Worm (Caenorhabditis elegans) whole organism, young adult: ENCODE results near the gene K09E4.4.
A peak's percentile ranks its signal among the peaks of the same experiment; 100 is the strongest.

Source experiments
- C06A6.2 ChIP-seq: fragments of 200-800 bp; sonication (Bioruptor generic); conservative IDR thresholded peaks from 2 replicates; pipeline ENCODE4 v1.3.6; 2022; ENCODE audit warnings: missing genetic modification characterization, missing compliant biosample characterization
- F33H1.4 ChIP-seq: fragments of 200-800 bp; sonication (Bioruptor generic); IDR thresholded peaks from 2 replicates; pipeline ENCODE4 v1.3.6; 2022; ENCODE audit warnings: missing genetic modification reagents, missing genetic modification characterization, missing compliant biosample characterization
- K11D2.4 ChIP-seq: fragments of 200-800 bp; sonication (Bioruptor generic); IDR thresholded peaks from 2 replicates; pipeline ENCODE4 v1.3.6; 2022; ENCODE audit warnings: missing genetic modification reagents, missing genetic modification characterization, missing compliant biosample characterization
- K12H6.12 ChIP-seq: fragments of 200-800 bp; sonication (Bioruptor generic); optimal IDR thresholded peaks from 2 replicates; lab custom pipeline; 2018; ENCODE audit warnings: mild to moderate bottlenecking, missing genetic modification characterization, missing compliant biosample characterization
- T07F8.4 ChIP-seq: sonication (generic microtip); optimal IDR thresholded peaks from 2 replicates; lab custom pipeline; 2016; ENCODE audit warnings: mild to moderate bottlenecking, missing genetic modification characterization, moderate library complexity, missing compliant biosample characterization
- T26A5.8 ChIP-seq: sonication (generic microtip); optimal IDR thresholded peaks from 2 replicates; lab custom pipeline; 2016; ENCODE audit warnings: missing genetic modification characterization, missing compliant biosample characterization
- Y53F4B.3 ChIP-seq: fragments of 200-800 bp; sonication (Bioruptor generic); IDR thresholded peaks from 2 replicates; pipeline ENCODE4 v1.3.6; 2022; ENCODE audit warnings: missing genetic modification reagents, missing genetic modification characterization, missing compliant biosample characterization
- Y53G8AR.9 ChIP-seq: fragments of 200-800 bp; sonication (Bioruptor generic); conservative IDR thresholded peaks from 2 replicates; pipeline ENCODE4 v1.3.6; 2022; ENCODE audit warnings: missing genetic modification reagents, missing genetic modification characterization, missing compliant biosample characterization
- Y56A3A.18 ChIP-seq: fragments of 200-800 bp; sonication (Bioruptor generic); IDR thresholded peaks from 2 replicates; pipeline ENCODE4 v1.3.6; 2022; ENCODE audit warnings: missing genetic modification reagents, missing genetic modification characterization, missing compliant biosample characterization
- Y67H2A.10 ChIP-seq: fragments of 200-800 bp; sonication (Bioruptor generic); conservative IDR thresholded peaks from 2 replicates; pipeline ENCODE4 v1.3.6; 2022; ENCODE audit warnings: missing genetic modification reagents, missing genetic modification characterization, missing compliant biosample characterization
- Y95B8A.8 ChIP-seq: fragments of 200-800 bp; sonication (Bioruptor generic); IDR thresholded peaks from 2 replicates; pipeline ENCODE4 v1.3.6; 2022; ENCODE audit warnings: missing genetic modification reagents, missing genetic modification characterization, missing compliant biosample characterization
- akir-1 ChIP-seq: fragments of 200-800 bp; sonication (Bioruptor generic); optimal IDR thresholded peaks from 2 replicates; lab custom pipeline; 2018; ENCODE audit warnings: mild to moderate bottlenecking, missing genetic modification characterization, moderate library complexity, missing compliant biosample characterization
- atf-7 ChIP-seq: sonication (generic microtip); optimal IDR thresholded peaks from 2 replicates; lab custom pipeline; 2017; ENCODE audit warnings: mild to moderate bottlenecking, missing genetic modification characterization, missing compliant biosample characterization
- attf-3 ChIP-seq: fragments of 200-800 bp; sonication (Bioruptor generic); conservative IDR thresholded peaks from 2 replicates; pipeline ENCODE4 v1.3.6; 2022; ENCODE audit warnings: missing genetic modification reagents, missing genetic modification characterization, missing compliant biosample characterization
- ceh-91 ChIP-seq: fragments of 200-800 bp; sonication (Bioruptor generic); IDR thresholded peaks from 2 replicates; pipeline ENCODE4 v1.3.6; 2022; ENCODE audit warnings: missing genetic modification reagents, missing genetic modification characterization, missing compliant biosample characterization
- chd-7 ChIP-seq: sonication (generic microtip); optimal IDR thresholded peaks from 2 replicates; lab custom pipeline; 2016; ENCODE audit warnings: mild to moderate bottlenecking, missing genetic modification characterization, moderate library complexity, missing compliant biosample characterization
- efl-1 ChIP-seq: fragments of 150-350 bp; optimal IDR thresholded peaks from 2 replicates; lab custom pipeline; 2014; ENCODE audit warnings: missing biosample characterization, missing genetic modification reagents, missing genetic modification characterization
- egl-18 ChIP-seq: fragments of 200-800 bp; sonication (Bioruptor generic); IDR thresholded peaks from 2 replicates; pipeline ENCODE4 v1.3.6; 2022; ENCODE audit warnings: missing genetic modification reagents, missing genetic modification characterization, missing compliant biosample characterization
- egrh-3 ChIP-seq: fragments of 200-800 bp; sonication (Bioruptor generic); IDR thresholded peaks from 2 replicates; pipeline ENCODE4 v1.3.6; 2022; ENCODE audit warnings: missing genetic modification reagents, missing genetic modification characterization, missing compliant biosample characterization
- gei-17 ChIP-seq: fragments of 200-800 bp; sonication (Bioruptor generic); optimal IDR thresholded peaks from 2 replicates; lab custom pipeline; 2018; ENCODE audit warnings: mild to moderate bottlenecking, missing genetic modification characterization, missing compliant biosample characterization
- hmg-20 ChIP-seq: fragments of 200-800 bp; sonication (Bioruptor generic); IDR thresholded peaks from 2 replicates; pipeline ENCODE4 v1.3.6; 2022; ENCODE audit warnings: missing genetic modification reagents, missing genetic modification characterization, missing compliant biosample characterization
- hsf-1 ChIP-seq: fragments of 200-800 bp; sonication (Bioruptor generic); IDR thresholded peaks from 2 replicates; pipeline ENCODE4 v1.3.6; 2022; ENCODE audit warnings: missing genetic modification reagents, missing genetic modification characterization, missing compliant biosample characterization
- lag-1 ChIP-seq: fragments of 200-800 bp; sonication (Bioruptor generic); IDR thresholded peaks from 2 replicates; pipeline ENCODE4 v1.3.6; 2022; ENCODE audit warnings: missing genetic modification reagents, missing genetic modification characterization, missing compliant biosample characterization
- let-526 ChIP-seq: fragments of 200-800 bp; sonication (Bioruptor generic); IDR thresholded peaks from 2 replicates; pipeline ENCODE4 v1.3.6; 2022; ENCODE audit warnings: missing genetic modification reagents, missing genetic modification characterization, missing compliant biosample characterization
- madf-6 ChIP-seq: fragments of 200-800 bp; sonication (Bioruptor generic); IDR thresholded peaks from 2 replicates; pipeline ENCODE4 v1.3.6; 2022; ENCODE audit warnings: missing genetic modification reagents, missing genetic modification characterization, missing compliant biosample characterization
- mcd-1 ChIP-seq: fragments of 200-800 bp; sonication (Bioruptor generic); IDR thresholded peaks from 2 replicates; pipeline ENCODE4 v1.3.6; 2022; ENCODE audit warnings: missing genetic modification reagents, missing genetic modification characterization, missing compliant biosample characterization
- mel-28 ChIP-seq: sonication (generic microtip); optimal IDR thresholded peaks from 2 replicates; lab custom pipeline; 2016; ENCODE audit warnings: borderline replicate concordance, mild to moderate bottlenecking, missing genetic modification characterization, missing compliant biosample characterization
- nhr-179 ChIP-seq: sonication (generic microtip); optimal IDR thresholded peaks from 2 replicates; lab custom pipeline; 2016; ENCODE audit warnings: mild to moderate bottlenecking, missing genetic modification characterization, missing compliant biosample characterization
- nhr-27 ChIP-seq: fragments of 200-800 bp; sonication (Bioruptor generic); optimal IDR thresholded peaks from 2 replicates; lab custom pipeline; 2018; ENCODE audit warnings: mild to moderate bottlenecking, missing genetic modification characterization, moderate library complexity, missing compliant biosample characterization
- nhr-90 ChIP-seq: sonication (generic microtip); optimal IDR thresholded peaks from 2 replicates; lab custom pipeline; 2016; ENCODE audit warnings: missing genotype, mild to moderate bottlenecking, missing genetic modification characterization, missing compliant biosample characterization
- sdz-38 ChIP-seq: sonication (generic microtip); optimal IDR thresholded peaks from 2 replicates; lab custom pipeline; 2016; ENCODE audit warnings: missing genotype, missing genetic modification characterization, missing compliant biosample characterization
- tbx-9 ChIP-seq: sonication (generic microtip); optimal IDR thresholded peaks from 2 replicates; lab custom pipeline; 2016; ENCODE audit warnings: borderline replicate concordance, missing genetic modification characterization, inconsistent platforms, missing compliant biosample characterization
- zfh-2 ChIP-seq: fragments of 200-800 bp; sonication (Bioruptor generic); conservative IDR thresholded peaks from 2 replicates; pipeline ENCODE4 v1.3.6; 2022; ENCODE audit warnings: missing genetic modification reagents, missing genetic modification characterization, missing compliant biosample characterization
- ztf-22 ChIP-seq: fragments of 200-800 bp; sonication (Bioruptor generic); optimal IDR thresholded peaks from 2 replicates; lab custom pipeline; 2018; ENCODE audit warnings: mild to moderate bottlenecking, missing genetic modification characterization, moderate library complexity, missing compliant biosample characterization
- ztf-25 ChIP-seq: fragments of 200-800 bp; sonication (Bioruptor generic); IDR thresholded peaks from 2 replicates; pipeline ENCODE4 v1.3.6; 2022; ENCODE audit warnings: missing genetic modification reagents, missing genetic modification characterization, missing compliant biosample characterization
- ztf-26 ChIP-seq: sonication (generic microtip); optimal IDR thresholded peaks from 2 replicates; lab custom pipeline; 2017; ENCODE audit warnings: missing genetic modification characterization, missing compliant biosample characterization

K09E4.4 gene

ce11 chrII:14086931-14087330 is 35.0 kb downstream of the K09E4.4 start:
- no peak for TF ChIP-seq atf-7
- 0 out of 2 replicates have a peak, but pooled peaks have one; percentile 7 for TF ChIP-seq mcd-1 (GFP tag; lab: Robert Waterston, UW)
- TF ChIP-seq nhr-90 (tag; lab: Kevin White, UChicago), result no peak
- TF ChIP-seq hmg-20 (GFP tag; lab: Robert Waterston, UW), result no peak
- TF ChIP-seq egrh-3 (GFP tag; lab: Robert Waterston, UW), result peak; percentile 93
- TF ChIP-seq zfh-2 (GFP tag; lab: Robert Waterston, UW), result peak; percentile 87
- no peak for TF ChIP-seq mel-28 (tag; lab: Kevin White, UChicago)
- TF ChIP-seq ztf-25 (GFP tag; lab: Robert Waterston, UW), result no peak
- TF ChIP-seq akir-1 (GFP tag; lab: Kevin White, UChicago), result no peak
- TF ChIP-seq tbx-9 (tag; lab: Kevin White, UChicago), result no peak

DNA sequence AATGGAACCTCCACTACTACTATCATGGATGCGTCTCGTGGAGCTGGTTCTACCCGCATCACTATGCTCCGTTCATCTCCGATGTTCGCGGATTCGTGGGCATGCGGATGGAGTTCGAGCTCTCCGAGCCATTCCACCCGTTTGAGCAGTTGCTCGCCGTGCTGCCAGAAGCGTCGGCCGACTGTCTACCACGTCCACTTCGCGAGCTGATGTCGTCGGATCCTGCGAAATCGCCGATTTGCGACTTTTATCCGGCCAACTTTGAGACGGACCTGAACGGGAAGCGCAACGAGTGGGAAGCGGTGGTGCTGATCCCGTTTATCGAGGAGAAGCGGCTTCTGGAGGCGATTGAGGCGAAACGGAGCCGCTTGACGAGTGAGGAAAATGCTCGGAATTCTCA is 44.1 kb downstream of the K09E4.4 start:
- no peak for TF ChIP-seq hsf-1 (GFP tag; lab: Robert Waterston, UW)
- no peak for TF ChIP-seq mel-28 (tag; lab: Kevin White, UChicago)
- TF ChIP-seq zfh-2 (GFP tag; lab: Robert Waterston, UW), result peak; percentile 83
- TF ChIP-seq gei-17 (GFP tag; lab: Kevin White, UChicago), result no peak
- TF ChIP-seq egrh-3 (GFP tag; lab: Robert Waterston, UW), result peak; percentile 61; the same call in 1 of the 2 replicates
- no peak for TF ChIP-seq tbx-9 (tag; lab: Kevin White, UChicago)
- TF ChIP-seq lag-1 (GFP tag; lab: Robert Waterston, UW), result no peak
- TF ChIP-seq ztf-26 (tag; lab: Kevin White, UChicago), result no peak
- no peak for TF ChIP-seq C06A6.2 (GFP tag; lab: Robert Waterston, UW)
- no peak for TF ChIP-seq F33H1.4 (GFP tag; lab: Robert Waterston, UW)
- no peak for TF ChIP-seq T26A5.8 (tag; lab: Kevin White, UChicago)
- no peak for TF ChIP-seq Y53F4B.3 (GFP tag; lab: Robert Waterston, UW)
- TF ChIP-seq, all 124 proteins: peak for 2

DNA sequence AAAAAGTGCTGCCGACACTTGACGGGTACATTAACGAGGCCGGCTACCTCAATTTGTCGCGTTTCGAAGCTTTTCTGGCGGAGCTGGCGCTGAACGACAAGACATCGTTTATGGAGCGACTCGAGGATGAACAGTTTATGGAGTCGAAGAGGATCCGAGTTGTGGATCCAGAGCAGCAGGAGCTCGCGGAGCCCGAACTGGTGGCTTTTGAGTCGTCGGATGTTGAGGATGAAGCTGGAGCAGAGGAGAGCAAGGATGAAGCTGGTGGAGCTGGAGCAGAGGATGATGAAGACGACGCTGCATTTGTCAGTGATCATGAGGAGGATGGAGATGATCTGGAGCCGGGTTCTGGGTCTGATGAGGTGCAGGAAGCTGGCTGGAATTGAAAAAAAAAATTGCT is 47.1 kb downstream of the K09E4.4 start:
- TF ChIP-seq efl-1 (GFP tag; lab: Kevin White, UChicago) (no peak), T07F8.4 (tag; lab: Kevin White, UChicago) (no peak), nhr-27 (no peak), zfh-2 (GFP tag; lab: Robert Waterston, UW) (peak; percentile 82), egl-18 (GFP tag; lab: Robert Waterston, UW) (no peak), egrh-3 (GFP tag; lab: Robert Waterston, UW) (peak; percentile 56), ceh-91 (GFP tag; lab: Robert Waterston, UW) (no peak)

ce11 chrII:14068607-14069006 is 53.4 kb downstream of the K09E4.4 start, which contains the start of gene xrn-1:
TSS of gene xrn-1 (plus strand) at chrII:14068907.
- no peak for TF ChIP-seq chd-7 (tag; lab: Kevin White, UChicago)
- TF ChIP-seq ztf-26 (tag; lab: Kevin White, UChicago), result no peak
- TF ChIP-seq K11D2.4 (GFP tag; lab: Robert Waterston, UW), result no peak
- no peak for TF ChIP-seq K12H6.12 (tag; lab: Kevin White, UChicago)
- TF ChIP-seq Y56A3A.18, result no peak
- no peak for TF ChIP-seq let-526 (GFP tag; lab: Robert Waterston, UW)
- no peak for TF ChIP-seq nhr-179
- TF ChIP-seq Y53G8AR.9 (GFP tag; lab: Robert Waterston, UW), result no peak
- TF ChIP-seq Y67H2A.10 (GFP tag; lab: Robert Waterston, UW), result no peak
- TF ChIP-seq madf-6 (GFP tag; lab: Robert Waterston, UW), result no peak
- no peak for TF ChIP-seq attf-3 (GFP tag; lab: Robert Waterston, UW)
- no peak for TF ChIP-seq Y95B8A.8 (GFP tag; lab: Robert Waterston, UW)
- no peak for TF ChIP-seq sdz-38 (tag; lab: Kevin White, UChicago)
- no peak for TF ChIP-seq ztf-22 (GFP tag; lab: Kevin White, UChicago)
- no peak for TF ChIP-seq egrh-3 (GFP tag; lab: Robert Waterston, UW)
- no peak for TF ChIP-seq T26A5.8 (tag; lab: Kevin White, UChicago)
